Worm (Caenorhabditis elegans) whole organism, L4/young adult: ENCODE results near the gene srab-26.

ENCODE experiments used
- W03F9.2 ChIP-seq: fragments of 150-350 bp; optimal IDR thresholded peaks from 2 replicates; lab custom pipeline; 2014; ENCODE audit warnings: missing biosample characterization, missing genetic modification characterization
- him-1 ChIP-seq: sonication (generic microtip); optimal IDR thresholded peaks from 2 replicates; lab custom pipeline; 2016; ENCODE audit warnings: missing genotype, missing genetic modification reagents, missing genetic modification characterization, missing compliant biosample characterization

DNA sequence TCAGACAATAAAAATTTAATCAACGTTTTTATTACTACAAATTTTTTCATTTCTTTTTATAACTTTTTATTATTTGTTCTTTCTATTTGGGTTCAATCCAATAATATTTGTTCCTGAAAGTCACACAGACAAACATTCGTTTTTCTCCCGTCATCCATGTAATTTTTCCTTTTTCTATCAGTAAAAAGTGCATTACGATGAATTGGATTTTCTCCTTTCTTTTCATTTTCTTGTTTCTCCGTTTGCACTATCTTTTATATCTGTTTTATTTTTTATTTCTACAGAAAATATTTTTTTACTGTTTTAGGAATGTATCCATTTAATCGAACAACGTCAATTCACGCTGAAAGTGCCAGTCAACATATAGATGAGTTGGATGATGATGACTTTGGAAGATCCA lies 20.0 kb upstream of the srab-26 start, which contains the start of gene egl-47:
- TF ChIP-seq him-1 (tag; lab: Kevin White, UChicago) = no peak
- no peak for TF ChIP-seq W03F9.2
